Fruit fly (Drosophila melanogaster) S2 (cell line): ENCODE measurements around the gene Csk.

Experiments
- CG8478 ChIP-seq: fragments of >200 bp; optimal IDR thresholded peaks from 2 replicates; lab custom pipeline; 2018
- CTCF ChIP-seq, 2 experiments: fragments of >200 bp; optimal IDR thresholded peaks; 2 replicates each; lab custom pipeline; 2018

The Csk gene

DNA sequence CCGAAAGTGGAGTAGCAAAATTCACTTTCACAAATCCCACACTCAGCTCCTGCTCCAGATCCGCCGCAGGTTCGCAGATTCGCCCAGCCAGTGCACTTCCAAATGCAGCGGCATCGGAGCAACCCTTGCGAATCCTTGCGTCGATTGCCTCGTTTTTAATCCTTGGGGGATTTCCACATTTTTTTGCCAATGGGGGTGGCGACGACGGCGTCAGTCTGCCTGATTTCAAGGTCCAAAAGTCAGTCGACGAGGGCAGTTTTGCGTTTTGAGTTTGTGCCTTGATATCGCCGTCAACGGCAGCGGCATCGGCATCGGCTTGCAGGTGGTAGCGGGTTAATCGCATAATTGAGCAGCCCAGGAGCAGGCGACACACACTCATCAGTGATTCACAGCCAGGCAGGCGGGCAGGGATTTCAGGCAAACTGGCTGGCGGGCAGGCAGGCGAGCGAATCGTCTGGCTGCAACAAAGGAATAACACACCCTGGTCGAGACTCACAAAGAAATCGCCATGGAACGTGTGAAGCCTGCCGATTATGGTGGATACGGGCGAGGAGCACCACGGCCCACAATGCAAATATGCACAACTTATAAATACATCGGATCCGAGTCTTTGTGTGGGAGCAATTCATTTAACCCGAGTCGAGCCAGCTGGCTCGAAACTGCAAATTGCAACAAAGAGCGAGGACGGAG is 34.9 kb downstream of the Csk start:
- TF ChIP-seq CTCF (optimal IDR thresholded peaks at IDR 0.05; lab: Kevin White, UChicago) (no peak), CG8478 (lab: Kevin White, UChicago) (no peak)

DNA sequence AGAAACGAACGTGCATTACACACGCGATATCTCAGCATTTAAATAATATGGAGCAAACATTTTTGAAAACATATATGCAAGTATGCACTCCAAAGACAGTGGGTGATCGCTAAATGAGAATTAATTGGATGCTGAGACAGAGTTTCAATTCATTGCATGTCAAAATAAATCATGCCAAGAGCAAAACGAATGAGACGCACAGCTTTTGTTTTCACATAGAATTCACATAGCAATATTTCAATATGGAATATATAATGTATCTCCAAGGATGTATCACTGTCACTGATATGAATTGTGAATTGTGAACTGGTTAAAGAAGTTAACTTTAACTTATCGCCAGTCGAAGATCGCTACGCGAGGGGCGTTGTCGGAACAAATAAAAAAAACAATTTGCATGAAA is 36.0 kb downstream of the Csk start:
- TF ChIP-seq CG8478 (lab: Kevin White, UChicago): no peak
- no peak for TF ChIP-seq CTCF (optimal IDR thresholded peaks at IDR 0.05; lab: Kevin White, UChicago)

DNA sequence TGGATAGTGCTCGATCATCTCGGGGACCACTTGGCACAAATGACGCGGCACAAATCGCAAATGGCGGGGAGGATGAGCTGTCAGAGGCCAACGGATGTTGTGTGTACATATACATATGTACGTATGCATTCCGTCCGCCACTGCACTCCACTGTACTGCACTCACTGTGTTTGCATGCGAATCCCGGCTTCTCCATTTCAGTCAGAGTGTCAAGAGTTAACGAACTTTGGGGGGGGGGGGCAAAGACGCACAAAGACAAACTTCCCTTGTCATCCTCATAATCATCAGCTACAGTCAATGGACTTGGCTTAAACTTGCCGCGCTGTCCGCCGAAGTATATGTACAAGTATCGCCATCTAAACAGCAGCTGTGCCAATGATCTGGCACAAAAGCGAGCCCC is 36.4 kb downstream of the Csk start:
- TF ChIP-seq CG8478 (lab: Kevin White, UChicago) (no peak), CTCF (optimal IDR thresholded peaks at IDR 0.05; lab: Kevin White, UChicago) (no peak)

DNA sequence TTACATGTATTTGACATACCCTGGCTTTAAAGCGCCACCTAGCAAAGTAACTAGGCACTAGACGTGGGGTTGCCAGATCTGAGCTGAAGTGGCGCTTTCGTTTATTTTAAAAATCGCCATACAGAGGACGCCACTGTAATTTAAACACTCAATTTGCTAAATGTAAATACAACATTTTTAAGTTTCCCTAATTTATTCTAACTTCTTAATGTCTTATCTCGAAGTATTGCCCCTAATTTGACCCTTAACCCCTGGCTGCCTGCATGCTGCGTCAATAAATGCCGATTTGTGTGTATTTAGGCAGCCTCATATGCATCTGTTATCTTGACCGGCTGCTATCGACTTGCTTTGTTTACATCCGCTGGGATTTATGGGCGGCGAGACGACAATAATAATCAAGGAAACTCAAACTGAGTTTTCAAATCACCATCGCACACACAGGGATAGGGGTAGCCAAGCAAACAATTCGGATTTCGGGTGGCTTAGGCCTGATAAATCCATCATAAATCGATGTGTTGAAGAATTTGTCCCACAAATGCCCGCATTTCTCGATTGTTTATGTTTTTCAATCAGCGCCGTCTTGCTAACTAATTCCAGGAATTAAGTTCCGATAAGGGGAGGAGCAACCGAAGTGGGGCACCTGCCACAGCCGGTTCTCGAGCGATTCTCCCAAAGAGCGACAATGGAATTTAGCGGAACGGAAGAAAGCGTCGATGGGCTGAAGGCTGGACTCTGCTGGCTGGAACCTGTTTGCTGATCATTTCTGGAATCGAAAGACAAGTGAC is 37.1 kb downstream of the Csk start:
- no peak for TF ChIP-seq CG8478 (lab: Kevin White, UChicago)
- TF ChIP-seq CTCF (optimal IDR thresholded peaks at IDR 0.05; lab: Kevin White, UChicago): peak; percentile 95 to 98

DNA sequence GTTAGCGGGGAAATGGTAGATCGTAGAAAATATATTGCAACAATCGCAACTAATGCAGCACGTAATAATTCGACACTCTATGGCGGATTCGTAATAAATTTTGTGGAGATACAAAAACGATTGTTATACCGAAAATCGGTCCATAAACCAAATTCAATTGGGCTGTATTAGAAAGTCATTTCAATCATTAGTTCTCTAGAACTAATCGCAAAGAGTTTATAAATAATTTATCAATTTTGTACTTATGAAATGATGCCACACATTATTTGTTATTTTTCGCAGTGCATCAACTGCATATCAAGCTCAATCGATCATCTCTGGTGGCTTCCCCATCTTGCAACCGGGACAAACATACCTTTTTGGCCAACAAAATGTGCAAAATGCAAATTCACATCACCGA is 38.0 kb downstream of the Csk start:
- TF ChIP-seq CG8478 (lab: Kevin White, UChicago) (no peak), CTCF (optimal IDR thresholded peaks at IDR 0.05; lab: Kevin White, UChicago) (no peak)

DNA sequence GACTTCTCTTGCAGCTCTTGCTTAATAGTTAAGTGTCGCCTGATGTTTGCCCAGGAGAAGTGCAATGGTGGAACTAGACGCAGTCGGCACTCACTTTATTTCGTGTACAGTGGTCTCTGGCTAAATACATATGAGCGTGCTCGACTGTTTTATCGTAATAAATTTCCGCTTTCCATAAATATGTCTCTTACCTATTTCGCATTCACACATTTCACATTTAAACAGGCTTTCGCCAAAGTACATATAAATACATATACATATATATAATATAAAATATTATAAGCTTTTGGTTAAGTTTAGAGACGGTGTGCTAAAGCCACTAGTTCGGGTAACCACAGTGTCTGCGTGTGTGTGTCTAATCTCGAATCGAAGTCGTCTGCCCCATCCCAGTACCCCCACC is 43.8 kb downstream of the Csk start:
- TF ChIP-seq CG8478 (lab: Kevin White, UChicago): no peak
- TF ChIP-seq CTCF (optimal IDR thresholded peaks at IDR 0.05; lab: Kevin White, UChicago): no peak

DNA sequence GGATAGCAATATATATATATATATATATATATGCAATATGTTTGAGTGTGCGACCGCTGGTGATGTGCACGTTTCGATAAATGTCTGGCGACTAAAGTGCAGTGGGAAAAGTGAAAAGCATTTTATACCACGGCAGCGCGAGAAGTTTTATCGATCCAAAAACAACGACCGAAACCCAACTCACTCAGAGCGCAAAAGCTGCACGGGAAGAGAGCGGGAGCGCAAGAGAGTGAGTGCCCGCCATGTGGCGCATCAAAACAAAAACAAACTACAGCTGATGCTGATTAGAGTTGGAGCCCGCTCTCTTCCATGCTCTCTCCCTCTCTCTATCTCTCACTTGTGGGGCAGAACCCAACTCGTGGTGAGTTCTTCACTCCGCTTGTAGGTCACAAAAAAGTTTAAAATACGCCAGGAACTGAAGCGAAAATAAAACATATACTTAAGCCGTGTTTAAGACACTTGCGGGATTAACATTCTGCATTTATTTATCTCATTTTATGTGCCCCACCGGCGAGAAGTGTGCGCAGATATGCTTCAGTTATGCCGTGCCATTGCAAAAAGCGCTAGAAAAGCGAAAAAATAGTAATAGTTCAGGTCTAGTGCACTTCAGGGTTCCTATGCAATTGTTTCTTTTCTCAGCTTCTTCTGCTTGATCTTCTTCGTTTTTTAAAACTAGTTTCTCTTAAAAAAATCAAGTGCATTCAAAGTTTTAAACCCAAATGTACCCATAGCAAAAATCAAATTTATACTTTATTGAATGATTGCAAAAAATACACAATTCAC is 45.7 kb downstream of the Csk start:
- TF ChIP-seq CTCF (optimal IDR thresholded peaks at IDR 0.05; lab: Kevin White, UChicago): no peak
- TF ChIP-seq CG8478 (lab: Kevin White, UChicago): no peak

DNA sequence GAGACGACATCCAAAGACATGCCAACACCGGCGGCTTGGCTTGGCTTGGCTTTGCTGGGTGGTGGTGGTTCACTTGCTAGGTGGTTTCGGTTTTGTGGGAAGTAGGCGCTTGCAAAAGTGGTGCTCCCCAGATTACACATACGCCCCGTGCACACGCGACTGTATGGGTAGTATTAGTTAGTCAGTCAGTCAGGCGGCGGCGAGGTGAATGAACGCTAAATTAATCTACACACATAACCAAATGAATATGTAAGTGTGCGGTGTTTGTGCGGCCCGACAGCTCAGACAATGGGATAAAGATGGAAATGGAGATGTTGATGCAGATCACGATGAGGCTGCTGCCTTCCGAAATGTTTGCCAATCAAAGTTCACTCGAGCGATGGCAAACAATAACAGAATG is 47.4 kb downstream of the Csk start:
- TF ChIP-seq CG8478 (lab: Kevin White, UChicago) (no peak), CTCF (optimal IDR thresholded peaks at IDR 0.05; lab: Kevin White, UChicago) (no peak)

DNA sequence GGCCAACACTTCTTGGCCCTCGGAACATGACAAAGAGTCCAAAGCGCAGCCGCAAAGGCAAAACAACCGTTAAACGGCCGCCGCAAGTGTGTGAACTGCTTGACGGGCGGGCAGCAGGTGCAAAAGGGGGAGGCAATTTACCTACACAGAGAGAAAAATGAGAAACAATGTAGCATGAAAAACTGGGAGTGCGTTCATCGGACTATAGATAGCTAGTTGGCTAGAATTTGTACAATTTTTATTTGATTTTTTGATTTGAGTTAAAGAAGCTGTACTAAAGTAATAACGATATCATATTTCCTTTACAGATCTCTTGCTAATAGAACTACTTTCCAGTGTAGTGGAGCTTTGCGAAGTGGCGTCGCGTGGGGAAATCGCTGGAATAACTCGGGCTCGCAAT is 55.0 kb downstream of the Csk start:
- no peak for TF ChIP-seq CTCF (optimal IDR thresholded peaks at IDR 0.05; lab: Kevin White, UChicago)
- no peak for TF ChIP-seq CG8478 (lab: Kevin White, UChicago)

DNA sequence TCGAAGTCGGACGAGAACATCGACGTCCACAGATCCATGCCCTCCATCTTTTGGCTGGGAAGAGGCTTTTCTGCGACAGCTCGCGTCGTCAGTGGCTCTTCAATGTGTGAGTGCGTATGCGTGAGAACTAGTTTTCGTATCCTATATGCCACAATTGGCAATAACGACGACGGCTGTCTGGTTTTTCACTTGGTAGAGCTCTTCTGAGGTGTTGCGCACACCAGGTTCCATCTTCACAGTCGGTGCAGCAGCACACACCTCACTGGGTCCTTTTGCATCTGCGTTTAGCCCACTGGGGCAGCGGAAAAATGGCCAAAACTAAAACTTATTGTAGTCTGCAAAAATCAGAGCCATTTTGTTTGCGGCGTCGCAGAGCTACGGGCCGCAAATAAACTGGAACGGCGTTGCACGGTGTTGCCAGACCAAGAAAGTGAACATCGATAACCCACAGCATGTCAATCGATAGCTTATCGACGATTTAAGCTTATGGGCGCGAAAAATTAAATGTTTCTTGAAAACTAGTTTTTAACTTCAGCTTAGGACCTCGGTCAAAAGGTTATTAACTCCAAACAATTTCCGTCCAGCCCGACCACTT is 60.6 kb downstream of the Csk start, which contains the start of gene CG6791:
CG6791 (minus strand) TSS at position 383 of the 595 bp plus-strand sequence.
- peak; percentile 54 to 61 for TF ChIP-seq CTCF (optimal IDR thresholded peaks at IDR 0.05; lab: Kevin White, UChicago)
- TF ChIP-seq CG8478 (lab: Kevin White, UChicago): no peak
